Worm (Caenorhabditis elegans) whole organism, mixed stage, embryonic: Measurements from ENCODE around the gene T04B2.3.

Experiments used
- M03D4.4 ChIP-seq: sonication (generic microtip); optimal IDR thresholded peaks from 2 replicates; lab custom pipeline; 2017; ENCODE audit warnings: mild to moderate bottlenecking, missing genetic modification characterization, missing compliant biosample characterization
- bed-3 ChIP-seq: fragments of 200-800 bp; sonication (Bioruptor generic); optimal IDR thresholded peaks from 3 replicates; lab custom pipeline; 2018; ENCODE audit warnings: mild to moderate bottlenecking, missing genetic modification characterization, moderate library complexity, missing compliant biosample characterization
- blmp-1 ChIP-seq: fragments of 150-350 bp; optimal IDR thresholded peaks from 2 replicates; lab custom pipeline; 2014; ENCODE audit warnings: missing biosample characterization, missing genetic modification characterization
- ceh-83 ChIP-seq: fragments of 200-800 bp; sonication (Bioruptor generic); optimal IDR thresholded peaks from 2 replicates; lab custom pipeline; 2018; ENCODE audit warnings: mild to moderate bottlenecking, missing genetic modification characterization, missing compliant biosample characterization
- ces-1 ChIP-seq: fragments of 150-350 bp; optimal IDR thresholded peaks from 2 replicates; lab custom pipeline; 2014; ENCODE audit warnings: missing biosample characterization, missing genetic modification reagents, missing genetic modification characterization
- cnd-1 ChIP-seq: fragments of 200-800 bp; sonication (Bioruptor generic); optimal IDR thresholded peaks from 2 replicates; lab custom pipeline; 2018; ENCODE audit warnings: mild to moderate bottlenecking, missing genetic modification characterization, missing compliant biosample characterization
- drap-1 ChIP-seq: fragments of 200-800 bp; sonication (Bioruptor generic); optimal IDR thresholded peaks from 3 replicates; lab custom pipeline; 2018; ENCODE audit warnings: mild to moderate bottlenecking, missing genetic modification characterization, missing compliant biosample characterization
- elt-1 ChIP-seq: sonication (generic microtip); optimal IDR thresholded peaks from 2 replicates; lab custom pipeline; 2017; ENCODE audit warnings: missing genetic modification characterization, mild to moderate bottlenecking, missing compliant biosample characterization, antibody characterized with exemption, moderate library complexity, borderline replicate concordance; ENCODE audit not compliant: insufficient read depth
- elt-3 ChIP-seq: fragments of 150-350 bp; optimal IDR thresholded peaks from 2 replicates; lab custom pipeline; 2014; ENCODE audit warnings: missing biosample characterization, missing genetic modification characterization
- flh-1 ChIP-seq: fragments of 200-800 bp; sonication (Bioruptor generic); optimal IDR thresholded peaks from 2 replicates; lab custom pipeline; 2018; ENCODE audit warnings: mild to moderate bottlenecking, missing genetic modification characterization, moderate library complexity, missing compliant biosample characterization
- ham-2 ChIP-seq: fragments of 200-800 bp; sonication (Bioruptor generic); optimal IDR thresholded peaks from 2 replicates; lab custom pipeline; 2018; ENCODE audit warnings: mild to moderate bottlenecking, missing genetic modification characterization, missing compliant biosample characterization
- lin-13 ChIP-seq: fragments of 150-350 bp; optimal IDR thresholded peaks from 2 replicates; lab custom pipeline; 2014; ENCODE audit warnings: missing biosample characterization, missing genetic modification characterization
- lin-32 ChIP-seq: fragments of 200-800 bp; sonication (Bioruptor generic); optimal IDR thresholded peaks from 2 replicates; lab custom pipeline; 2018; ENCODE audit warnings: mild to moderate bottlenecking, missing genetic modification characterization, missing compliant biosample characterization
- lsy-2 ChIP-seq: fragments of 150-350 bp; optimal IDR thresholded peaks from 2 replicates; lab custom pipeline; 2014; ENCODE audit warnings: missing biosample characterization, missing genetic modification characterization
- mab-5 ChIP-seq: fragments of 150-350 bp; optimal IDR thresholded peaks from 2 replicates; lab custom pipeline; 2014; ENCODE audit warnings: missing biosample characterization, missing genetic modification characterization
- mep-1 ChIP-seq: fragments of 150-350 bp; optimal IDR thresholded peaks from 2 replicates; lab custom pipeline; 2017; ENCODE audit warnings: missing biosample characterization, missing genetic modification reagents, missing genetic modification characterization, inconsistent platforms
- mls-2 ChIP-seq: sonication (generic microtip); optimal IDR thresholded peaks from 2 replicates; lab custom pipeline; 2016; ENCODE audit warnings: mild to moderate bottlenecking, missing genetic modification characterization, moderate library complexity, missing compliant biosample characterization
- nhr-12 ChIP-seq: fragments of 150-350 bp; optimal IDR thresholded peaks from 2 replicates; lab custom pipeline; 2014; ENCODE audit warnings: missing biosample characterization, missing genetic modification characterization
- nhr-2 ChIP-seq: fragments of 150-350 bp; optimal IDR thresholded peaks from 2 replicates; lab custom pipeline; 2014; ENCODE audit warnings: missing biosample characterization, missing genetic modification characterization
- nhr-237 ChIP-seq: fragments of 150-350 bp; optimal IDR thresholded peaks from 2 replicates; lab custom pipeline; 2014; ENCODE audit warnings: missing biosample characterization, missing genetic modification characterization
- nhr-28 ChIP-seq: fragments of 150-350 bp; optimal IDR thresholded peaks from 2 replicates; lab custom pipeline; 2014; ENCODE audit warnings: missing biosample characterization, missing genetic modification characterization
- nhr-76 ChIP-seq: sonication (generic microtip); optimal IDR thresholded peaks from 2 replicates; lab custom pipeline; 2017; ENCODE audit warnings: missing biosample characterization, missing genetic modification characterization
- pha-4 ChIP-seq: fragments of 150-350 bp; optimal IDR thresholded peaks from 2 replicates; lab custom pipeline; 2018; ENCODE audit warnings: missing biosample characterization, missing genetic modification reagents, missing genetic modification characterization
- snpc-4 ChIP-seq: fragments of 150-350 bp; optimal IDR thresholded peaks from 2 replicates; lab custom pipeline; 2014; ENCODE audit warnings: missing biosample characterization, missing genetic modification characterization
- sptf-1 ChIP-seq: sonication (generic microtip); optimal IDR thresholded peaks from 2 replicates; lab custom pipeline; 2017; ENCODE audit warnings: mild to moderate bottlenecking, missing genetic modification characterization, moderate library complexity, missing compliant biosample characterization
- tbx-8 ChIP-seq: fragments of 200-800 bp; sonication (Bioruptor generic); optimal IDR thresholded peaks from 2 replicates; lab custom pipeline; 2018; ENCODE audit warnings: mild to moderate bottlenecking, missing genetic modification characterization, moderate library complexity, missing compliant biosample characterization
- unc-120 ChIP-seq: sonication (generic microtip); optimal IDR thresholded peaks from 2 replicates; lab custom pipeline; 2017; ENCODE audit warnings: missing genetic modification characterization, missing compliant biosample characterization; ENCODE audit not compliant: poor library complexity, severe bottlenecking
- unc-39 ChIP-seq: fragments of 150-350 bp; optimal IDR thresholded peaks from 2 replicates; lab custom pipeline; 2014; ENCODE audit warnings: missing biosample characterization, missing genetic modification characterization
- unc-62 ChIP-seq: fragments of 150-350 bp; optimal IDR thresholded peaks from 2 replicates; lab custom pipeline; 2014; ENCODE audit warnings: missing biosample characterization, missing genetic modification reagents, missing genetic modification characterization
- zip-8 ChIP-seq: fragments of 150-350 bp; optimal IDR thresholded peaks from 2 replicates; lab custom pipeline; 2014; ENCODE audit warnings: missing biosample characterization, missing genetic modification characterization

The T04B2.3 gene

ce11 chrIV:10009536-10009935 lies 37.7 kb upstream of the T04B2.3 start, which contains the start of gene magu-4:
magu-4 (plus strand) TSS chrIV:10009753.
- TF ChIP-seq snpc-4 (no peak), ham-2 (GFP tag; lab: Kevin White, UChicago) (no peak), nhr-237 (tag; lab: Kevin White, UChicago) (no peak), lin-32 (GFP tag; lab: Kevin White, UChicago) (no peak), unc-39 (tag; lab: Kevin White, UChicago) (no peak), M03D4.4 (tag; lab: Kevin White, UChicago) (no peak), sptf-1 (tag; lab: Kevin White, UChicago) (no peak), unc-62 (GFP tag; lab: Kevin White, UChicago) (no peak), lsy-2 (no peak), drap-1 (GFP tag; lab: Kevin White, UChicago) (no peak), mls-2 (tag; lab: Kevin White, UChicago) (no peak), nhr-76 (tag; lab: Kevin White, UChicago) (no peak), mab-5 (tag; lab: Kevin White, UChicago) (no peak), blmp-1 (no peak), tbx-8 (GFP tag; lab: Kevin White, UChicago) (no peak), mep-1 (tag; lab: Kevin White, UChicago) (no peak), lin-13 (tag; lab: Kevin White, UChicago) (no peak)

- TF ChIP-seq pha-4 (tag; lab: Kevin White, UChicago), result no peak
- TF ChIP-seq tbx-8 (GFP tag; lab: Kevin White, UChicago), result no peak
- no peak for TF ChIP-seq unc-120
- no peak for TF ChIP-seq lsy-2
- TF ChIP-seq drap-1 (GFP tag; lab: Kevin White, UChicago), result no peak
- no peak for TF ChIP-seq snpc-4
- TF ChIP-seq ceh-83 (GFP tag; lab: Kevin White, UChicago), result no peak
Observed at ce11 chrIV:10016977-10017376, 30.2 kb upstream of the T04B2.3 start, which contains the start of gene ent-7. ent-7 (plus strand) TSS chrIV:10017277.

- TF ChIP-seq sptf-1 (tag; lab: Kevin White, UChicago) (no peak), M03D4.4 (tag; lab: Kevin White, UChicago) (no peak)
Observed at ce11 chrIV:10017633-10018032, 29.6 kb upstream of the T04B2.3 start, which contains the start of gene F44D12.2. F44D12.2 (minus strand) TSS chrIV:10017733.

- TF ChIP-seq flh-1 (GFP tag; lab: Kevin White, UChicago) (no peak), elt-3 (tag; lab: Kevin White, UChicago) (no peak), nhr-237 (tag; lab: Kevin White, UChicago) (no peak), nhr-76 (tag; lab: Kevin White, UChicago) (no peak), pha-4 (tag; lab: Kevin White, UChicago) (no peak), M03D4.4 (tag; lab: Kevin White, UChicago) (no peak), nhr-2 (tag; lab: Kevin White, UChicago) (no peak), unc-62 (GFP tag; lab: Kevin White, UChicago) (no peak), sptf-1 (tag; lab: Kevin White, UChicago) (no peak), elt-1 (no peak), unc-120 (no peak), mls-2 (tag; lab: Kevin White, UChicago) (no peak), nhr-28 (no peak), drap-1 (GFP tag; lab: Kevin White, UChicago) (no peak), bed-3 (GFP tag; lab: Kevin White, UChicago) (no peak), zip-8 (tag; lab: Kevin White, UChicago) (no peak), ces-1 (GFP tag; lab: Kevin White, UChicago) (no peak), lin-32 (GFP tag; lab: Kevin White, UChicago) (no peak), unc-39 (tag; lab: Kevin White, UChicago) (no peak), cnd-1 (tag; lab: Kevin White, UChicago) (no peak)
Observed at ce11 chrIV:10021283-10021682, 25.9 kb upstream of the T04B2.3 start, which contains the start of gene F44D12.19. F44D12.19 (plus strand) TSS chrIV:10021583.

ce11 chrIV:10022991-10023390 lies 24.2 kb upstream of the T04B2.3 start, which contains the start of gene F44D12.8:
F44D12.8 (plus strand) TSS chrIV:10023291.
- TF ChIP-seq nhr-12 (tag; lab: Kevin White, UChicago) (no peak), nhr-76 (tag; lab: Kevin White, UChicago) (no peak), snpc-4 (no peak), nhr-28 (no peak), cnd-1 (tag; lab: Kevin White, UChicago) (no peak)
- TF ChIP-seq, all 35 proteins: peak for 0
